Fruit fly (Drosophila melanogaster): Measurements from ENCODE around the gene CG10026.
A peak's percentile ranks its signal among the peaks of the same experiment; 100 is the strongest.

Gene CG10026

dm6 chr2L:19404804-19405203 lies 49.3 kb upstream of the CG10026 start (continued):
- TF ChIP-seq crol (GFP tag; IDR thresholded peaks at IDR 0.05) (peak; percentile 42), CG2199 (GFP tag; IDR thresholded peaks at IDR 0.05) (no peak), btn (GFP tag; optimal IDR thresholded peaks at IDR 0.05) (no peak), mam (GFP tag; optimal IDR thresholded peaks at IDR 0.05) (no peak), sim (GFP tag; IDR thresholded peaks at IDR 0.05) (no peak), abd-A (tag; optimal IDR thresholded peaks at IDR 0.05) (peak; percentile 4), cg (GFP tag; optimal IDR thresholded peaks at IDR 0.05) (peak; percentile 4), pum (GFP tag; optimal IDR thresholded peaks at IDR 0.05) (no peak), CG16813 (GFP tag; IDR thresholded peaks at IDR 0.05; ENCODE audit: partially characterized antibody) (no peak), CG10543 (GFP tag; optimal IDR thresholded peaks at IDR 0.05) (peak; percentile 74), chinmo (GFP tag; IDR thresholded peaks at IDR 0.05; ENCODE audit: partially characterized antibody) (0 out of 4 replicates have a peak, but pooled peaks have one; percentile 29), fd96Cb (tag; optimal IDR thresholded peaks at IDR 0.05) (no peak)

- TF ChIP-seq chinmo (GFP tag; IDR thresholded peaks at IDR 0.05; ENCODE audit: partially characterized antibody) (0 out of 4 replicates have a peak, but pooled peaks have one; percentile 29), Scr (GFP tag; IDR thresholded peaks at IDR 0.05; ENCODE audit: partially characterized antibody) (no peak), CG17802 (tag; optimal IDR thresholded peaks at IDR 0.05) (no peak), CG3995 (GFP tag; optimal IDR thresholded peaks at IDR 0.05) (no peak), zfh1 (GFP tag; IDR thresholded peaks at IDR 0.05) (no peak), CG17568 (GFP tag; optimal IDR thresholded peaks at IDR 0.05) (no peak), tll (GFP tag; optimal IDR thresholded peaks at IDR 0.05) (no peak), CG12744 (GFP tag; optimal IDR thresholded peaks at IDR 0.05) (no peak), HLH3B (GFP tag; IDR thresholded peaks at IDR 0.05) (0 out of 2 replicates have a peak, but pooled peaks have one; percentile 9), CG10431 (GFP tag; optimal IDR thresholded peaks at IDR 0.05) (no peak), CG13894 (tag; optimal IDR thresholded peaks at IDR 0.05) (no peak), CG3163 (GFP tag; optimal IDR thresholded peaks at IDR 0.05) (no peak), CG12769 (tag; optimal IDR thresholded peaks at IDR 0.05) (peak; percentile 84), CG32532 (GFP tag; IDR thresholded peaks at IDR 0.05) (peak; percentile 40), al (GFP tag; IDR thresholded peaks at IDR 0.05) (peak; percentile 7; the same call in 1 of the 2 replicates), CG3407 (GFP tag; optimal IDR thresholded peaks at IDR 0.05) (no peak), CG14860 (GFP tag; IDR thresholded peaks at IDR 0.05; ENCODE audit: partially characterized antibody) (no peak), CG18764 (GFP tag; optimal IDR thresholded peaks at IDR 0.05) (no peak), E2f2 (GFP tag; IDR thresholded peaks at IDR 0.05) (no peak), CG10209 (GFP tag; optimal IDR thresholded peaks at IDR 0.05) (no peak), ATbp (GFP tag; optimal IDR thresholded peaks at IDR 0.05) (no peak), CG9437 (GFP tag; optimal IDR thresholded peaks at IDR 0.05) (no peak), CG42726 (GFP tag; IDR thresholded peaks at IDR 0.05; ENCODE audit: partially characterized antibody) (no peak), Atf6 (GFP tag; IDR thresholded peaks at IDR 0.05) (no peak), CG4854 (GFP tag; optimal IDR thresholded peaks at IDR 0.05) (no peak), row (GFP tag; IDR thresholded peaks at IDR 0.05) (peak; percentile 39; the same call in 2 of the 3 replicates), prd (optimal IDR thresholded peaks at IDR 0.05) (no peak), prd (GFP tag; IDR thresholded peaks at IDR 0.05) (peak; percentile 60), CG16779 (GFP tag; IDR thresholded peaks at IDR 0.05) (no peak), CG2889 (GFP tag; IDR thresholded peaks at IDR 0.05) (no peak), CG17359 (tag; optimal IDR thresholded peaks at IDR 0.05) (no peak), odd (GFP tag; optimal IDR thresholded peaks at IDR 0.05) (no peak), CG33213 (GFP tag; optimal IDR thresholded peaks at IDR 0.05) (no peak), seq (GFP tag; IDR thresholded peaks at IDR 0.05) (no peak), dmrt99B (tag; optimal IDR thresholded peaks at IDR 0.05) (no peak), CG7928 (GFP tag; optimal IDR thresholded peaks at IDR 0.05) (no peak), gcm2 (GFP tag; optimal IDR thresholded peaks at IDR 0.05) (no peak), CG31365 (tag; optimal IDR thresholded peaks at IDR 0.05) (no peak)
Observed at dm6 chr2L:19405685-19406357, 48.2 kb upstream of the CG10026 start.
